Worm (Caenorhabditis elegans) whole organism, early embryonic: Measurements from ENCODE around the gene srh-247.

ENCODE experiments used
- ama-1 ChIP-seq: fragments of 150-350 bp; optimal IDR thresholded peaks from 2 replicates; lab custom pipeline; 2014
- ceh-13 ChIP-seq: fragments of 200-800 bp; sonication (Bioruptor generic); optimal IDR thresholded peaks from 2 replicates; lab custom pipeline; 2018; ENCODE audit warnings: mild to moderate bottlenecking, missing genetic modification characterization, missing compliant biosample characterization
- flt-1 ChIP-seq: fragments of 200-800 bp; sonication (Bioruptor generic); IDR thresholded peaks from 2 replicates; pipeline ENCODE4 v1.3.6; 2022; ENCODE audit warnings: missing genetic modification characterization, missing compliant biosample characterization
- hmg-4 ChIP-seq: fragments of 200-800 bp; sonication (Bioruptor generic); optimal IDR thresholded peaks from 2 replicates; lab custom pipeline; 2018; ENCODE audit warnings: mild to moderate bottlenecking, missing genetic modification characterization, missing compliant biosample characterization

DNA sequence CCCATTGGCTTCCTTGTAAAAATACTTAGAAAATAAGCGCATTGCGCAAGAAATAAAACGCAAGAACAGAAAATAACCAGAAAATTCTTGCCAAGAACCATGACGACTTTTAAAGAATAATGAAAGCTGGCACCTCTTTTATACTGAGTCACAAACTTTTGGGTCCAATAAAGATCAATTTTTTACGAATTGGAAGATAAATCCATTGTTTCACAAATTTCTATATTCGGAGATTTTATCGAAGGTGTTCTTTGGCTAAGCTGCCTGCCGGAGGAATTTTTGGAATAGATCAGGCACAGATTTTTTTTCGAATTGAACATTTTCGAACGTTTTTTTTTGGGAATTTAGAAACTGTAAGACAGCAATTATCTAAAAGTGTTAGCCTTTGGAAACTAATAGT, 21.1 kb downstream of the srh-247 start, which contains the start of gene C31B8.9:
- TF ChIP-seq hmg-4 (no peak), ama-1 (lab: Kevin White, UChicago) (no peak), flt-1 (GFP tag; lab: Robert Waterston, UW) (no peak), ceh-13 (GFP tag; lab: Kevin White, UChicago) (no peak)
